Worm (Caenorhabditis elegans) whole organism, L4 larva: ENCODE data around the gene T03G6.7.

Source experiments
- D1046.2 ChIP-seq: fragments of 200-800 bp; sonication (Bioruptor generic); IDR thresholded peaks from 2 replicates; pipeline ENCODE4 v1.3.6; 2022; ENCODE audit warnings: missing genetic modification characterization, missing compliant biosample characterization
- F10B5.3 ChIP-seq: sonication (generic microtip); optimal IDR thresholded peaks from 2 replicates; lab custom pipeline; 2016; ENCODE audit warnings: mild to moderate bottlenecking, missing genetic modification characterization, missing compliant biosample characterization
- F26F4.8 ChIP-seq: fragments of 200-800 bp; sonication (Bioruptor generic); conservative IDR thresholded peaks from 2 replicates; pipeline ENCODE4 v1.3.6; 2022; ENCODE audit warnings: missing genetic modification characterization, missing compliant biosample characterization
- T26A8.4 ChIP-seq: fragments of 200-800 bp; sonication (Bioruptor generic); IDR thresholded peaks from 2 replicates; pipeline ENCODE4 v1.3.6; 2022; ENCODE audit warnings: missing genetic modification characterization, missing compliant biosample characterization
- Y105C5A.15 ChIP-seq: fragments of 200-800 bp; sonication (Bioruptor generic); IDR thresholded peaks from 2 replicates; pipeline ENCODE4 v1.3.6; 2022; ENCODE audit warnings: missing genetic modification characterization, missing compliant biosample characterization
- Y48G9A.11 ChIP-seq: fragments of 200-800 bp; sonication (Bioruptor generic); IDR thresholded peaks from 2 replicates; pipeline ENCODE4 v1.3.6; 2022; ENCODE audit warnings: missing genetic modification reagents, missing genetic modification characterization, missing compliant biosample characterization
- Y5F2A.4 ChIP-seq: fragments of 200-800 bp; sonication (Bioruptor generic); optimal IDR thresholded peaks from 2 replicates; lab custom pipeline; 2018; ENCODE audit warnings: mild to moderate bottlenecking, missing genetic modification characterization, missing compliant biosample characterization
- Y75B8A.6 ChIP-seq: fragments of 200-800 bp; sonication (Bioruptor generic); IDR thresholded peaks from 2 replicates; pipeline ENCODE4 v1.3.6; 2022; ENCODE audit warnings: missing genetic modification reagents, missing genetic modification characterization, missing compliant biosample characterization
- aha-1 ChIP-seq: fragments of 150-350 bp; peaks from one replicate; lab custom pipeline; 2014; ENCODE audit warnings: missing biosample characterization, missing genetic modification characterization
- arid-1 ChIP-seq: fragments of 200-800 bp; sonication (Bioruptor generic); conservative IDR thresholded peaks from 2 replicates; pipeline ENCODE4 v1.3.6; 2022; ENCODE audit warnings: missing genetic modification reagents, missing genetic modification characterization, missing compliant biosample characterization
- attf-4 ChIP-seq: sonication (generic microtip); optimal IDR thresholded peaks from 3 replicates; lab custom pipeline; 2017; ENCODE audit warnings: missing biosample characterization, missing genetic modification characterization
- ceh-20 ChIP-seq: fragments of 200-800 bp; sonication (Bioruptor generic); IDR thresholded peaks from 2 replicates; pipeline ENCODE4 v1.3.6; 2022; ENCODE audit warnings: missing genetic modification reagents, missing genetic modification characterization, missing compliant biosample characterization
- ceh-44 ChIP-seq: fragments of 200-800 bp; sonication (Bioruptor generic); IDR thresholded peaks from 2 replicates; pipeline ENCODE4 v1.3.6; 2022; ENCODE audit warnings: missing genetic modification reagents, missing genetic modification characterization, missing compliant biosample characterization
- daf-8 ChIP-seq: fragments of 200-800 bp; sonication (Bioruptor generic); IDR thresholded peaks from 2 replicates; pipeline ENCODE4 v1.3.6; 2022; ENCODE audit warnings: missing genetic modification characterization, missing compliant biosample characterization
- dmd-8 ChIP-seq: fragments of 200-800 bp; sonication (Bioruptor generic); IDR thresholded peaks from 2 replicates; pipeline ENCODE4 v1.3.6; 2022; ENCODE audit warnings: missing genetic modification characterization, missing compliant biosample characterization
- dmd-9 ChIP-seq: fragments of 200-800 bp; sonication (Bioruptor generic); IDR thresholded peaks from 2 replicates; pipeline ENCODE4 v1.3.6; 2022; ENCODE audit warnings: missing genetic modification reagents, missing genetic modification characterization, missing compliant biosample characterization
- dve-1 ChIP-seq: sonication (generic microtip); optimal IDR thresholded peaks from 2 replicates; lab custom pipeline; 2017; ENCODE audit warnings: antibody characterized with exemption, mild to moderate bottlenecking, missing genetic modification characterization, missing compliant biosample characterization; ENCODE audit not compliant: insufficient read depth
- egl-43 ChIP-seq: fragments of 200-800 bp; sonication (Bioruptor generic); IDR thresholded peaks from 2 replicates; pipeline ENCODE4 v1.3.6; 2022; ENCODE audit warnings: missing genetic modification reagents, missing genetic modification characterization, missing compliant biosample characterization
- fos-1 ChIP-seq: fragments of 150-350 bp; optimal IDR thresholded peaks from 2 replicates; lab custom pipeline; 2014; ENCODE audit warnings: missing biosample characterization, missing genetic modification characterization
- hif-1 ChIP-seq, 2 experiments: sonication (generic microtip); optimal IDR thresholded peaks; 2 replicates each; lab custom pipeline; 2016 to 2017; ENCODE audit warnings: missing compliant biosample characterization in 2 of 2, missing genetic modification characterization in 2 of 2, missing genetic modification reagents in 2 of 2, missing genotype in 2 of 2, mild to moderate bottlenecking in 1 of 2
- lim-7 ChIP-seq: fragments of 200-800 bp; sonication (Bioruptor generic); IDR thresholded peaks from 2 replicates; pipeline ENCODE4 v1.3.6; 2022; ENCODE audit warnings: missing genetic modification characterization, missing compliant biosample characterization
- lin-1 ChIP-seq: fragments of 200-800 bp; sonication (Bioruptor generic); IDR thresholded peaks from 2 replicates; pipeline ENCODE4 v1.3.6; 2022; ENCODE audit warnings: missing genetic modification reagents, missing genetic modification characterization, missing compliant biosample characterization
- lin-29 ChIP-seq: fragments of 200-800 bp; sonication (Bioruptor generic); IDR thresholded peaks from 2 replicates; pipeline ENCODE4 v1.3.6; 2022; ENCODE audit warnings: missing genetic modification reagents, missing genetic modification characterization, missing compliant biosample characterization
- lin-38 ChIP-seq: fragments of 200-800 bp; sonication (Bioruptor generic); IDR thresholded peaks from 2 replicates; pipeline ENCODE4 v1.3.6; 2022; ENCODE audit warnings: missing genetic modification reagents, missing genetic modification characterization, missing compliant biosample characterization
- lir-3 ChIP-seq: sonication (generic microtip); optimal IDR thresholded peaks from 2 replicates; lab custom pipeline; 2016; ENCODE audit warnings: mild to moderate bottlenecking, missing genetic modification characterization, missing compliant biosample characterization
- mdt-29 ChIP-seq: fragments of 200-800 bp; sonication (Bioruptor generic); IDR thresholded peaks from 2 replicates; pipeline ENCODE4 v1.3.6; 2022; ENCODE audit warnings: missing genetic modification reagents, missing genetic modification characterization, missing compliant biosample characterization
- mep-1 ChIP-seq: fragments of 150-350 bp; sonication (generic microtip); optimal IDR thresholded peaks from 3 replicates; lab custom pipeline; 2014; ENCODE audit warnings: missing biosample characterization, missing genetic modification characterization
- mes-2 ChIP-seq: sonication (generic microtip); optimal IDR thresholded peaks from 2 replicates; lab custom pipeline; 2016; ENCODE audit warnings: missing genotype, mild to moderate bottlenecking, missing genetic modification characterization, missing compliant biosample characterization; ENCODE audit not compliant: poor library complexity, severe bottlenecking
- mxl-2 ChIP-seq: fragments of 200-800 bp; sonication (Bioruptor generic); conservative IDR thresholded peaks from 2 replicates; pipeline ENCODE4 v1.3.6; 2022; ENCODE audit warnings: missing genetic modification reagents, missing genetic modification characterization, missing compliant biosample characterization
- mxl-3 ChIP-seq: fragments of 200-800 bp; sonication (Bioruptor generic); optimal IDR thresholded peaks from 2 replicates; lab custom pipeline; 2018; ENCODE audit warnings: mild to moderate bottlenecking, missing genetic modification characterization, missing compliant biosample characterization
- nhr-11 ChIP-seq: fragments of 150-350 bp; optimal IDR thresholded peaks from 2 replicates; lab custom pipeline; 2014; ENCODE audit warnings: missing biosample characterization, missing genetic modification characterization
- nhr-237 ChIP-seq: sonication (generic microtip); optimal IDR thresholded peaks from 2 replicates; lab custom pipeline; 2017; ENCODE audit warnings: missing biosample characterization, missing genetic modification characterization
- nhr-28 ChIP-seq: fragments of 150-350 bp; optimal IDR thresholded peaks from 2 replicates; lab custom pipeline; 2014; ENCODE audit warnings: missing biosample characterization, missing genetic modification characterization
- nhr-41 ChIP-seq: fragments of 200-800 bp; sonication (Bioruptor generic); IDR thresholded peaks from 2 replicates; pipeline ENCODE4 v1.3.6; 2022; ENCODE audit warnings: missing genetic modification reagents, missing genetic modification characterization, missing compliant biosample characterization
- nhr-42 ChIP-seq: fragments of 200-800 bp; sonication (Bioruptor generic); IDR thresholded peaks from 2 replicates; pipeline ENCODE4 v1.3.6; 2022; ENCODE audit warnings: missing genetic modification characterization, missing compliant biosample characterization
- php-3 ChIP-seq: fragments of 200-800 bp; sonication (Bioruptor generic); IDR thresholded peaks from 2 replicates; pipeline ENCODE4 v1.3.6; 2022; ENCODE audit warnings: missing genetic modification reagents, missing genetic modification characterization, missing compliant biosample characterization
- rbr-2 ChIP-seq: sonication (generic microtip); optimal IDR thresholded peaks from 2 replicates; lab custom pipeline; 2016; ENCODE audit warnings: missing genotype, missing genetic modification characterization, missing compliant biosample characterization
- saeg-2 ChIP-seq: fragments of 200-800 bp; sonication (Bioruptor generic); IDR thresholded peaks from 2 replicates; pipeline ENCODE4 v1.3.6; 2022; ENCODE audit warnings: missing genetic modification reagents, missing genetic modification characterization, missing compliant biosample characterization
- sdz-12 ChIP-seq: fragments of 200-800 bp; sonication (Bioruptor generic); optimal IDR thresholded peaks from 2 replicates; lab custom pipeline; 2018; ENCODE audit warnings: mild to moderate bottlenecking, missing genetic modification characterization, missing compliant biosample characterization
- set-16 ChIP-seq: fragments of 200-800 bp; sonication (Bioruptor generic); IDR thresholded peaks from 2 replicates; pipeline ENCODE4 v1.3.6; 2022; ENCODE audit warnings: missing genetic modification reagents, missing genetic modification characterization, missing compliant biosample characterization
- skn-1 ChIP-seq: fragments of 150-350 bp; optimal IDR thresholded peaks from 2 replicates; lab custom pipeline; 2014; ENCODE audit warnings: missing biosample characterization, missing genetic modification characterization
- snpc-1.2 ChIP-seq: fragments of 200-800 bp; sonication (Bioruptor generic); IDR thresholded peaks from 2 replicates; pipeline ENCODE4 v1.3.6; 2022; ENCODE audit warnings: missing genetic modification reagents, missing genetic modification characterization, missing compliant biosample characterization
- spr-1 ChIP-seq: sonication (generic microtip); optimal IDR thresholded peaks from 2 replicates; lab custom pipeline; 2016; ENCODE audit warnings: mild to moderate bottlenecking, missing genetic modification characterization, missing compliant biosample characterization
- tra-1 ChIP-seq: fragments of 200-800 bp; sonication (Bioruptor generic); IDR thresholded peaks from 2 replicates; pipeline ENCODE4 v1.3.6; 2022; ENCODE audit warnings: missing genetic modification reagents, missing genetic modification characterization, missing compliant biosample characterization
- unc-130 ChIP-seq: sonication (generic microtip); optimal IDR thresholded peaks from 2 replicates; lab custom pipeline; 2016; ENCODE audit warnings: missing genetic modification reagents, missing genetic modification characterization, missing compliant biosample characterization
- unc-62 ChIP-seq, 3 experiments: fragments of 150-350 bp in 1 of 3; sonication (generic microtip); optimal IDR thresholded peaks in 2 of 3; peaks in 1 of 3; 1 replicate in 1 of 3; 2 replicates in 2 of 3; lab custom pipeline; 2014 to 2017; ENCODE audit warnings: missing biosample characterization in 3 of 3, missing genetic modification characterization in 3 of 3, missing genetic modification reagents in 3 of 3, missing genotype in 1 of 3
- vab-7 ChIP-seq: fragments of 200-800 bp; sonication (Bioruptor generic); IDR thresholded peaks from 2 replicates; pipeline ENCODE4 v1.3.6; 2022; ENCODE audit warnings: missing genetic modification reagents, missing genetic modification characterization, missing compliant biosample characterization
- zip-11 ChIP-seq: fragments of 200-800 bp; sonication (Bioruptor generic); IDR thresholded peaks from 2 replicates; pipeline ENCODE4 v1.3.6; 2022; ENCODE audit warnings: missing genetic modification characterization, missing compliant biosample characterization
- ztf-11 ChIP-seq: fragments of 150-350 bp; optimal IDR thresholded peaks from 2 replicates; lab custom pipeline; 2014; ENCODE audit warnings: missing biosample characterization, missing genetic modification characterization

Gene T03G6.7

DNA sequence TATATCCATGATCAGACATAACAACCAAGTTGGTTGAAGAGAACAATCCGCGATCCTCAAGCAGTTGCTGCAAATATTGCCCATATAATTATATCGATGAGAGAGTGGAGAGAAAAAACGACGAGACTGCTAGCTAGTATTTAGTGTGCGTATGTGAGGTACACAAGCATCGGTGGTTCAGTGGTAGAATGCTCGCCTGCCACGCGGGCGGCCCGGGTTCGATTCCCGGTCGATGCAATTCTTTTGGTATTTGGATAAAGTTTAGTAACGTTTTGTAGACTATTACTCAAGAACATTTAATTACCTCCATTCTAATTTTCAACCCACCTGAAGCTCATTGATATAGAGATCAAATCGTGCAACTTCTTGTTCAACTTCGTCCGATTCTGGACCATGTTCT lies 19.2 kb downstream of the T03G6.7 start (continued):
- peak; percentile 64; the same call in 1 of the 2 replicates for TF ChIP-seq mdt-29
- peak; percentile 82 for TF ChIP-seq lin-38 (GFP tag; lab: Robert Waterston, UW)
- no peak for TF ChIP-seq fos-1
- peak; percentile 91 for TF ChIP-seq arid-1 (GFP tag; lab: Robert Waterston, UW)
- peak; percentile 57; the same call in 1 of the 2 replicates for TF ChIP-seq nhr-41
- TF ChIP-seq F10B5.3 (tag; lab: Kevin White, UChicago): no peak
- TF ChIP-seq Y48G9A.11 (GFP tag; lab: Robert Waterston, UW): 0 out of 2 replicates have a peak, but pooled peaks have one; percentile 31
- TF ChIP-seq mxl-3 (GFP tag; lab: Kevin White, UChicago): peak; percentile 74
- peak; percentile 96 for TF ChIP-seq egl-43 (GFP tag; lab: Robert Waterston, UW)
- 0 out of 2 replicates have a peak, but pooled peaks have one; percentile 61 for TF ChIP-seq dmd-9 (GFP tag; lab: Robert Waterston, UW)
- peak; percentile 89 for TF ChIP-seq snpc-1.2 (GFP tag; lab: Robert Waterston, UW)
- peak; percentile 90 for TF ChIP-seq zip-11 (GFP tag; lab: Robert Waterston, UW)
- peak; percentile 67 for TF ChIP-seq unc-130 (GFP tag; lab: Kevin White, UChicago)
- TF ChIP-seq dmd-8 (GFP tag; lab: Robert Waterston, UW): peak; percentile 96
- peak; percentile 94 for TF ChIP-seq aha-1
- peak; percentile 70 for TF ChIP-seq php-3
- TF ChIP-seq nhr-237 (tag; lab: Kevin White, UChicago): no peak
- TF ChIP-seq T26A8.4 (GFP tag; lab: Robert Waterston, UW): peak; percentile 83
- peak; percentile 80 for TF ChIP-seq lin-1 (GFP tag; lab: Robert Waterston, UW)
- peak; percentile 83; the same call in 1 of the 2 replicates for TF ChIP-seq nhr-42 (GFP tag; lab: Robert Waterston, UW)
- TF ChIP-seq spr-1 (tag; lab: Kevin White, UChicago): peak; percentile 53
- TF ChIP-seq ztf-11: no peak
- TF ChIP-seq hif-1 (tag; optimal IDR thresholded peaks at IDR 0.05; lab: Kevin White, UChicago): peak in 1 of 2 experiments; percentile 54
- peak; percentile 85 for TF ChIP-seq mep-1 (tag; lab: Kevin White, UChicago)
- TF ChIP-seq saeg-2 (GFP tag; lab: Robert Waterston, UW): no peak
- peak; percentile 88 for TF ChIP-seq mes-2 (tag; lab: Kevin White, UChicago)
- TF ChIP-seq tra-1 (GFP tag; lab: Robert Waterston, UW): peak; percentile 92
- peak; percentile 86 for TF ChIP-seq F26F4.8
- TF ChIP-seq sdz-12: peak; percentile 83
- TF ChIP-seq daf-8: no peak
- TF ChIP-seq rbr-2 (tag; lab: Kevin White, UChicago): peak; percentile 79
- peak; percentile 77 for TF ChIP-seq mxl-2
- peak; percentile 93; the same call in 1 of the 2 replicates for TF ChIP-seq Y105C5A.15
- no peak for TF ChIP-seq dve-1 (tag; lab: Kevin White, UChicago)
- peak; percentile 74; the same call in 1 of the 2 replicates for TF ChIP-seq D1046.2
- peak; percentile 93 for TF ChIP-seq lim-7 (GFP tag; lab: Robert Waterston, UW)
- peak; percentile 65 for TF ChIP-seq Y5F2A.4 (GFP tag; lab: Kevin White, UChicago)
- peak; percentile 32; the same call in 1 of the 2 replicates for TF ChIP-seq set-16
- TF ChIP-seq ceh-20: peak; percentile 77
- no peak for TF ChIP-seq attf-4
- no peak for TF ChIP-seq skn-1 (tag; lab: Kevin White, UChicago)
- TF ChIP-seq unc-62 (GFP tag; optimal IDR thresholded peaks at IDR 0.05 in 1 of 2; lab: Kevin White, UChicago): peak in 1 of 2 experiments; percentile 94
- no peak for TF ChIP-seq unc-62 (tag; optimal IDR thresholded peaks at IDR 0.05; lab: Kevin White, UChicago)
- no peak for TF ChIP-seq nhr-11 (tag; lab: Kevin White, UChicago)
- peak; percentile 29 for TF ChIP-seq lir-3 (tag; lab: Kevin White, UChicago)
- peak; percentile 72 for TF ChIP-seq lin-29 (GFP tag; lab: Robert Waterston, UW)
- TF ChIP-seq vab-7 (GFP tag; lab: Robert Waterston, UW): peak; percentile 89
- peak; percentile 87 for TF ChIP-seq Y75B8A.6 (GFP tag; lab: Robert Waterston, UW)
- peak; percentile 58 for TF ChIP-seq nhr-28 (tag; lab: Kevin White, UChicago)
- peak; percentile 76 for TF ChIP-seq ceh-44 (GFP tag; lab: Robert Waterston, UW)
